Fruit fly (Drosophila melanogaster) whole organism, embryonic: Measurements from ENCODE around the gene CG14647.

Experiments used
- cas ChIP-seq: fragments of 200-800 bp; sonication (Bioruptor generic); IDR thresholded peaks from 2 replicates; pipeline ENCODE4 v1.3.6; 2022; ENCODE audit warnings: missing biosample characterization, missing genetic modification characterization
- ci ChIP-seq: fragments of 200-800 bp; sonication (Bioruptor generic); IDR thresholded peaks from 3 replicates; pipeline ENCODE4 v1.3.6; 2022; ENCODE audit warnings: missing biosample characterization, missing genetic modification characterization
- prd ChIP-seq, 3 experiments: fragments of >200 bp in 2 of 3; fragments of 200-800 bp in 1 of 3; sonication (Bioruptor generic) in 1 of 3; optimal IDR thresholded peaks in 2 of 3; IDR thresholded peaks in 1 of 3; 2 replicates in 2 of 3; 3 replicates in 1 of 3; pipeline versions ENCODE4 v1.3.6 to Lab custom; 2017 to 2022; ENCODE audit warnings: missing biosample characterization in 1 of 3, missing genetic modification characterization in 1 of 3

DNA sequence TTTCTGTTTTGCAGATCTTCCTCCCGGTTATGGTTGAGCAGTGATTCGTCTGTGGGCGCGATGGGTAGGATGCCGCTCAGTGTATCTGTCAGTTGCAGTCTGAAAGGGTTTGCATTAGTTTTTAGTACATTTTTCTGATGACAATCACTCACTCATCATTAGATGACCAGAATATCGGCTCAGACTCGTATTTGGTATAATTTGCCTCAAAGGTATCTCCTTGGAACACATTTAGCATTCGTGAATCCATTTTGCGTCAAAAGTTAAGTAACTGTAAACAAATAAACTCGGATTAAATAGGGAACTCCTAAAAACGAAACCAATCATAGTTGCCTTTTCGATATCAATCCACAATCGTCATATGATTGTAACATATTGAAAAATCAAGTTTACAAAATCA, 26.4 kb downstream of the CG14647 start, which contains the start of gene CG31525:
- TF ChIP-seq cas (GFP tag; lab: Robert Waterston, UW) (no peak), ci (GFP tag; lab: Robert Waterston, UW) (no peak), prd (optimal IDR thresholded peaks at IDR 0.05; lab: Kevin White, UChicago) (no peak), prd (GFP tag; IDR thresholded peaks at IDR 0.05; lab: Robert Waterston, UW) (no peak)
